Worm (Caenorhabditis elegans): ENCODE data around the gene mrps-12.

DNA sequence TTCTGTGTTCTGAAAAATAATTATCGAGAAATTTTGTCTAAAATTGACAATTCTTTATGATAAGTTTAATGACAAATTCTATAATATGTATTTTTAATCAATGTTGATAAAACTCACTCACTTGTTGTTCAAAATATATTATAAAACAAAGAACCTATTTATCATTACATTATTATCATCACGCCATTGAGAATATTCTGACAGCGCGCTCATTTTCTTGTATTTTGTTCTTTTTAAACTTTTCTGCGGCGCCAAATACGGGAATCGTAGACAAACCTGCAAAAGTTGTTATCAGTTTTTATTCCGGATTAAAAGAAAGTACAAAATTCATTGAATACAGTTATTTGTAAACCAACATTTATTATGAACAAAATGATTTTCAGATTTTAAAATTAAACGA, 28.5 kb downstream of the mrps-12 start:
- no peak for TF ChIP-seq ztf-11 (tag; optimal IDR thresholded peaks at IDR 0.05)
- TF ChIP-seq elt-3 (tag; optimal IDR thresholded peaks at IDR 0.05): no peak
- no peak for TF ChIP-seq elt-1 (tag; optimal IDR thresholded peaks at IDR 0.05; ENCODE audit: borderline replicate concordance, insufficient read depth)
- TF ChIP-seq ceh-39 (tag; optimal IDR thresholded peaks at IDR 0.05): no peak
- TF ChIP-seq lin-13 (tag; optimal IDR thresholded peaks at IDR 0.05): no peak
- TF ChIP-seq nhr-28 (tag; optimal IDR thresholded peaks at IDR 0.05): no peak
